Worm (Caenorhabditis elegans) whole organism, L4/young adult: ENCODE measurements around the gene ZC412.10.

Experiments used
- dao-5 ChIP-seq: sonication (generic microtip); optimal IDR thresholded peaks from 2 replicates; lab custom pipeline; 2016; ENCODE audit warnings: missing genotype, missing genetic modification characterization, moderate library complexity, missing compliant biosample characterization
- him-1 ChIP-seq: sonication (generic microtip); optimal IDR thresholded peaks from 2 replicates; lab custom pipeline; 2016; ENCODE audit warnings: missing genotype, missing genetic modification reagents, missing genetic modification characterization, missing compliant biosample characterization

ce11 chrV:14897731-14898130 lies 21.1 kb upstream of the ZC412.10 start, which contains the start of gene H12D21.6:
- TF ChIP-seq dao-5 (tag; lab: Kevin White, UChicago) (no peak), him-1 (no peak)
